Fruit fly (Drosophila melanogaster): Measurements from ENCODE around the gene CG32816.

- TF ChIP-seq ttk (optimal IDR thresholded peaks at IDR 0.05): no peak
- TF ChIP-seq psq (optimal IDR thresholded peaks at IDR 0.05): no peak
- TF ChIP-seq Sin3A (optimal IDR thresholded peaks at IDR 0.05): no peak
Measured at dm6 chrX:385751-386492, 84.6 kb downstream of the CG32816 start.
